Fruit fly (Drosophila melanogaster) whole organism, wandering third instar larva: ENCODE results near the gene Scsalpha2.
A peak's percentile ranks its signal among the peaks of the same experiment; 100 is the strongest.

Experiments
- Abd-B ChIP-seq: fragments of >200 bp; optimal IDR thresholded peaks from 2 replicates; lab custom pipeline; 2017; ENCODE audit warnings: missing biosample characterization, missing genetic modification characterization
- CG32264 ChIP-seq: fragments of 200-800 bp; sonication (Bioruptor generic); optimal IDR thresholded peaks from 2 replicates; lab custom pipeline; 2016; ENCODE audit warnings: missing biosample characterization, missing genetic modification characterization
- CG9705 ChIP-seq: fragments of 200-800 bp; sonication (Bioruptor generic); optimal IDR thresholded peaks from 2 replicates; lab custom pipeline; 2018; ENCODE audit warnings: missing biosample characterization, mild to moderate bottlenecking, missing genetic modification characterization
- CrebA ChIP-seq: fragments of 200-800 bp; sonication (Bioruptor generic); optimal IDR thresholded peaks from 2 replicates; lab custom pipeline; 2016; ENCODE audit warnings: missing biosample characterization, mild to moderate bottlenecking, missing genetic modification characterization, borderline replicate concordance
- Dfd ChIP-seq: fragments of >200 bp; optimal IDR thresholded peaks from 2 replicates; lab custom pipeline; 2017; ENCODE audit warnings: missing biosample characterization, missing genetic modification characterization
- Dif ChIP-seq: fragments of 200-275, 200-300 bp; sonication (Bioruptor generic); optimal IDR thresholded peaks from 2 replicates; lab custom pipeline; 2018; ENCODE audit warnings: missing biosample characterization, missing genetic modification characterization; ENCODE audit not compliant: partially characterized antibody
- GATAd ChIP-seq: sonication (Bioruptor generic); optimal IDR thresholded peaks from 2 replicates; lab custom pipeline; 2016; ENCODE audit warnings: missing biosample characterization, missing genetic modification characterization
- HLH106 ChIP-seq: fragments of 200-800 bp; optimal IDR thresholded peaks from 3 replicates; lab custom pipeline; 2019; ENCODE audit warnings: missing biosample characterization, mild to moderate bottlenecking, missing genetic modification characterization, moderate library complexity
- Hnf4 ChIP-seq: fragments of 200-800 bp; sonication (Bioruptor generic); optimal IDR thresholded peaks from 2 replicates; lab custom pipeline; 2016; ENCODE audit warnings: missing biosample characterization, mild to moderate bottlenecking, missing genetic modification characterization
- Hr78 ChIP-seq: fragments of >200 bp; optimal IDR thresholded peaks from 2 replicates; lab custom pipeline; 2017; ENCODE audit warnings: missing biosample characterization, missing genetic modification characterization
- Hr83 ChIP-seq: fragments of 200-300 bp; sonication (Bioruptor generic); optimal IDR thresholded peaks from 2 replicates; lab custom pipeline; 2016; ENCODE audit warnings: missing biosample characterization, mild to moderate bottlenecking, missing genetic modification characterization, moderate library complexity; ENCODE audit not compliant: poor library complexity, severe bottlenecking
- Jra ChIP-seq: sonication (Bioruptor generic); optimal IDR thresholded peaks from 2 replicates; lab custom pipeline; 2016; ENCODE audit warnings: missing biosample characterization, missing genetic modification characterization
- Mio ChIP-seq: sonication (Bioruptor generic); optimal IDR thresholded peaks from 2 replicates; lab custom pipeline; 2016; ENCODE audit warnings: missing biosample characterization, missing genetic modification characterization
- Myc ChIP-seq: fragments of >200 bp; optimal IDR thresholded peaks from 2 replicates; lab custom pipeline; 2017
- N ChIP-seq: fragments of >200 bp; optimal IDR thresholded peaks from 2 replicates; lab custom pipeline; 2018; ENCODE audit warnings: missing biosample characterization, missing external identifiers, missing genetic modification characterization
- OdsH ChIP-seq: fragments of 200-800 bp; sonication (Bioruptor generic); optimal IDR thresholded peaks from 2 replicates; lab custom pipeline; 2016; ENCODE audit warnings: missing biosample characterization, mild to moderate bottlenecking, missing genetic modification characterization
- Rel ChIP-seq, 2 experiments: fragments of 200-800 bp; sonication (Bioruptor generic) in 1 of 2; optimal IDR thresholded peaks; 2 replicates in 1 of 2; 3 replicates in 1 of 2; lab custom pipeline; 2016 to 2019; ENCODE audit warnings: mild to moderate bottlenecking in 2 of 2, missing biosample characterization in 2 of 2, missing genetic modification characterization in 2 of 2, moderate library complexity in 1 of 2
- Sp1 ChIP-seq: fragments of 200-800 bp; sonication (Bioruptor generic); optimal IDR thresholded peaks from 3 replicates; lab custom pipeline; 2019; ENCODE audit warnings: missing biosample characterization, mild to moderate bottlenecking, missing genetic modification characterization, moderate library complexity
- Vsx2 ChIP-seq: fragments of 200-300, 225-300 bp; sonication (Bioruptor generic); optimal IDR thresholded peaks from 2 replicates; lab custom pipeline; 2018; ENCODE audit warnings: missing biosample characterization, missing genetic modification characterization; ENCODE audit not compliant: partially characterized antibody
- br ChIP-seq: fragments of 200-800 bp; sonication (Bioruptor generic); optimal IDR thresholded peaks from 2 replicates; lab custom pipeline; 2016; ENCODE audit warnings: missing biosample characterization, missing genetic modification characterization
- brk ChIP-seq: fragments of 200-800 bp; sonication (Bioruptor generic); optimal IDR thresholded peaks from 2 replicates; lab custom pipeline; 2016; ENCODE audit warnings: missing biosample characterization, mild to moderate bottlenecking, missing genetic modification characterization
- dl ChIP-seq, 2 experiments: fragments of 175-275, 200-275 bp in 1 of 2; fragments of 200-275 bp in 1 of 2; sonication (Bioruptor generic); optimal IDR thresholded peaks; lab custom pipeline; 2018; ENCODE audit warnings: mild to moderate bottlenecking in 2 of 2, missing biosample characterization in 2 of 2, missing genetic modification characterization in 2 of 2, moderate library complexity in 2 of 2; ENCODE audit not compliant: partially characterized antibody in 2 of 2, insufficient read depth in 1 of 2
- dmrt93B ChIP-seq: fragments of 200-800 bp; sonication (Bioruptor generic); optimal IDR thresholded peaks from 2 replicates; lab custom pipeline; 2018; ENCODE audit warnings: missing biosample characterization, mild to moderate bottlenecking, missing genetic modification characterization
- dsf ChIP-seq: sonication (Bioruptor generic); optimal IDR thresholded peaks from 2 replicates; lab custom pipeline; 2016; ENCODE audit warnings: missing biosample characterization, missing genetic modification characterization, borderline replicate concordance
- ey ChIP-seq: fragments of 200-800 bp; sonication (Bioruptor generic); optimal IDR thresholded peaks from 2 replicates; lab custom pipeline; 2016; ENCODE audit warnings: missing biosample characterization, missing genetic modification characterization
- foxo ChIP-seq, 2 experiments: fragments of 200-800 bp; sonication (Bioruptor generic); optimal IDR thresholded peaks; 2 replicates in 1 of 2; 3 replicates in 1 of 2; lab custom pipeline; 2016 to 2017; ENCODE audit warnings: missing biosample characterization in 2 of 2, missing genetic modification characterization in 2 of 2
- fru ChIP-seq: fragments of 200-800 bp; sonication (Bioruptor generic); optimal IDR thresholded peaks from 3 replicates; lab custom pipeline; 2016; ENCODE audit warnings: missing biosample characterization, mild to moderate bottlenecking, missing genetic modification characterization
- h ChIP-seq: fragments of 200-800 bp; sonication (Bioruptor generic); optimal IDR thresholded peaks from 3 replicates; lab custom pipeline; 2016; ENCODE audit warnings: missing biosample characterization, mild to moderate bottlenecking, missing genetic modification characterization
- jim ChIP-seq: fragments of 175-275, 200-325 bp; sonication (Bioruptor generic); optimal IDR thresholded peaks from 2 replicates; lab custom pipeline; 2016; ENCODE audit warnings: missing biosample characterization, mild to moderate bottlenecking, missing genetic modification characterization
- lola ChIP-seq: fragments of >200 bp; optimal IDR thresholded peaks from 2 replicates; lab custom pipeline; 2017; ENCODE audit warnings: missing biosample characterization, missing genetic modification characterization
- pan ChIP-seq: fragments of >200 bp; optimal IDR thresholded peaks from 2 replicates; lab custom pipeline; 2017
- psq ChIP-seq: fragments of 200-800 bp; sonication (Bioruptor generic); optimal IDR thresholded peaks from 3 replicates; lab custom pipeline; 2017; ENCODE audit warnings: missing biosample characterization, mild to moderate bottlenecking, missing genetic modification characterization, moderate library complexity
- rgr ChIP-seq: fragments of 200-800 bp; sonication (Bioruptor generic); optimal IDR thresholded peaks from 3 replicates; lab custom pipeline; 2016; ENCODE audit warnings: missing biosample characterization, mild to moderate bottlenecking, missing genetic modification characterization
- sage ChIP-seq: fragments of 200-800 bp; sonication (Bioruptor generic); optimal IDR thresholded peaks from 2 replicates; lab custom pipeline; 2016; ENCODE audit warnings: missing biosample characterization, mild to moderate bottlenecking, missing genetic modification characterization
- sv ChIP-seq: fragments of 200-800 bp; sonication (Bioruptor generic); optimal IDR thresholded peaks from 3 replicates; lab custom pipeline; 2016; ENCODE audit warnings: missing biosample characterization, missing genetic modification characterization
- tai ChIP-seq: sonication (Bioruptor generic); optimal IDR thresholded peaks from 2 replicates; lab custom pipeline; 2016; ENCODE audit warnings: missing biosample characterization, missing genetic modification characterization
- usp ChIP-seq: fragments of >200 bp; optimal IDR thresholded peaks from 2 replicates; lab custom pipeline; 2017; ENCODE audit warnings: missing biosample characterization, missing genetic modification characterization
- woc ChIP-seq: sonication (Bioruptor generic); optimal IDR thresholded peaks from 2 replicates; lab custom pipeline; 2016; ENCODE audit warnings: missing biosample characterization, mild to moderate bottlenecking, missing genetic modification characterization

Gene Scsalpha2

dm6 chr3R:19499776-19500175 is 36.9 kb upstream of the Scsalpha2 start:
- TF ChIP-seq tai (GFP tag; lab: Kevin White, UChicago) (no peak), pan (lab: Kevin White, UChicago) (no peak), Vsx2 (GFP tag; lab: Kevin White, UChicago) (no peak), Rel (GFP tag; optimal IDR thresholded peaks at IDR 0.05; lab: Kevin White, UChicago) (no peak), Rel (tag; optimal IDR thresholded peaks at IDR 0.05; lab: Kevin White, UChicago) (no peak), CrebA (no peak), Dfd (GFP tag; lab: Kevin White, UChicago) (no peak), CG32264 (GFP tag; lab: Kevin White, UChicago) (no peak)

- TF ChIP-seq fru (GFP tag; lab: Kevin White, UChicago) = no peak
- no peak for TF ChIP-seq Vsx2 (GFP tag; lab: Kevin White, UChicago)
- TF ChIP-seq Hr83 = no peak
- no peak for TF ChIP-seq usp
- TF ChIP-seq N (GFP tag; lab: Kevin White, UChicago) = no peak
- no peak for TF ChIP-seq dl (GFP tag; optimal IDR thresholded peaks at IDR 0.05; lab: Kevin White, UChicago; ENCODE audit: insufficient read depth in 1 of 2, partially characterized antibody in 2 of 2)
Observed at dm6 chr3R:19499374-19499703, 36.5 kb upstream of the Scsalpha2 start.

- no peak for TF ChIP-seq Dfd (GFP tag; lab: Kevin White, UChicago)
- peak; percentile 80 for TF ChIP-seq ey
- peak; percentile 71 for TF ChIP-seq br (GFP tag; lab: Kevin White, UChicago)
- TF ChIP-seq rgr (GFP tag; lab: Kevin White, UChicago) = peak; percentile 83
- TF ChIP-seq sv = peak; percentile 76
- peak; percentile 78 for TF ChIP-seq OdsH (GFP tag; lab: Kevin White, UChicago)
- TF ChIP-seq brk = no peak
- TF ChIP-seq dmrt93B (GFP tag; lab: Kevin White, UChicago) = peak; percentile 64
- no peak for TF ChIP-seq Hr78 (GFP tag; lab: Kevin White, UChicago)
- peak; percentile 84 for TF ChIP-seq h (GFP tag; lab: Kevin White, UChicago)
- no peak for TF ChIP-seq dsf (GFP tag; lab: Kevin White, UChicago)
- TF ChIP-seq Abd-B (GFP tag; lab: Kevin White, UChicago) = no peak
- peak; percentile 80 for TF ChIP-seq fru (GFP tag; lab: Kevin White, UChicago)
- peak; percentile 64 for TF ChIP-seq Hnf4
- TF ChIP-seq CG9705 (GFP tag; lab: Kevin White, UChicago) = peak; percentile 55
- no peak for TF ChIP-seq jim (GFP tag; lab: Kevin White, UChicago)
- TF ChIP-seq Hr83 = no peak
- TF ChIP-seq Jra (GFP tag; lab: Kevin White, UChicago) = peak; percentile 26
- TF ChIP-seq dl (GFP tag; optimal IDR thresholded peaks at IDR 0.05; lab: Kevin White, UChicago; ENCODE audit: insufficient read depth in 1 of 2, partially characterized antibody in 2 of 2) = no peak
- peak in 1 of 2 experiments; percentile 84 for TF ChIP-seq foxo (GFP tag; optimal IDR thresholded peaks at IDR 0.05; lab: Kevin White, UChicago)
- TF ChIP-seq lola (GFP tag; lab: Kevin White, UChicago) = no peak
- TF ChIP-seq pan (lab: Kevin White, UChicago) = no peak
- peak; percentile 79 for TF ChIP-seq HLH106 (tag; lab: Kevin White, UChicago)
- TF ChIP-seq Vsx2 (GFP tag; lab: Kevin White, UChicago) = no peak
- TF ChIP-seq Rel (GFP tag; optimal IDR thresholded peaks at IDR 0.05; lab: Kevin White, UChicago) = no peak
- TF ChIP-seq Rel (tag; optimal IDR thresholded peaks at IDR 0.05; lab: Kevin White, UChicago) = peak; percentile 48
- TF ChIP-seq CrebA = no peak
- TF ChIP-seq tai (GFP tag; lab: Kevin White, UChicago) = peak; percentile 3
- TF ChIP-seq GATAd (GFP tag; lab: Kevin White, UChicago) = no peak
- no peak for TF ChIP-seq Dif
- no peak for TF ChIP-seq CG32264 (GFP tag; lab: Kevin White, UChicago)
- TF ChIP-seq N (GFP tag; lab: Kevin White, UChicago) = no peak
- TF ChIP-seq psq (GFP tag; lab: Kevin White, UChicago) = peak; percentile 68
- peak; percentile 76 for TF ChIP-seq Sp1 (GFP tag; lab: Kevin White, UChicago)
- no peak for TF ChIP-seq Mio (GFP tag; lab: Kevin White, UChicago)
- no peak for TF ChIP-seq Myc (lab: Kevin White, UChicago)
- peak; percentile 47 for TF ChIP-seq woc (GFP tag; lab: Kevin White, UChicago)
- TF ChIP-seq sage (GFP tag; lab: Kevin White, UChicago) = no peak
- no peak for TF ChIP-seq usp
Observed at dm6 chr3R:19498672-19499373, 36.0 kb upstream of the Scsalpha2 start.
